Worm (Caenorhabditis elegans) whole organism, L3 larva: ENCODE data around the gene ddx-15.

Source experiments
- ceh-82 ChIP-seq: fragments of 150-350 bp; optimal IDR thresholded peaks from 2 replicates; lab custom pipeline; 2014; ENCODE audit warnings: missing biosample characterization, missing genetic modification characterization
- egl-27 ChIP-seq: sonication (generic microtip); optimal IDR thresholded peaks from 4 replicates; lab custom pipeline; 2017; ENCODE audit warnings: missing biosample characterization, missing genetic modification reagents, missing genetic modification characterization
- elt-1 ChIP-seq: fragments of 150-350 bp; optimal IDR thresholded peaks from 2 replicates; lab custom pipeline; 2014; ENCODE audit warnings: missing biosample characterization, missing genetic modification characterization
- mdl-1 ChIP-seq: fragments of 150-350 bp; optimal IDR thresholded peaks from 2 replicates; lab custom pipeline; 2014; ENCODE audit warnings: missing biosample characterization, missing genetic modification characterization
- nhr-67 ChIP-seq: fragments of 150-350 bp; optimal IDR thresholded peaks from 2 replicates; lab custom pipeline; 2014; ENCODE audit warnings: missing biosample characterization, missing genetic modification characterization
- nhr-77 ChIP-seq: fragments of 150-350 bp; optimal IDR thresholded peaks from 2 replicates; lab custom pipeline; 2014; ENCODE audit warnings: missing biosample characterization, missing genetic modification characterization
- pha-4 ChIP-seq: fragments of 150-350 bp; optimal IDR thresholded peaks from 2 replicates; lab custom pipeline; 2014; ENCODE audit warnings: missing biosample characterization, missing genetic modification reagents, missing genetic modification characterization
- skn-1 ChIP-seq: fragments of 150-350 bp; optimal IDR thresholded peaks from 2 replicates; lab custom pipeline; 2014; ENCODE audit warnings: missing biosample characterization, missing genetic modification characterization
- zag-1 ChIP-seq: fragments of 150-350 bp; optimal IDR thresholded peaks from 2 replicates; lab custom pipeline; 2014; ENCODE audit warnings: missing biosample characterization, missing genetic modification characterization

DNA sequence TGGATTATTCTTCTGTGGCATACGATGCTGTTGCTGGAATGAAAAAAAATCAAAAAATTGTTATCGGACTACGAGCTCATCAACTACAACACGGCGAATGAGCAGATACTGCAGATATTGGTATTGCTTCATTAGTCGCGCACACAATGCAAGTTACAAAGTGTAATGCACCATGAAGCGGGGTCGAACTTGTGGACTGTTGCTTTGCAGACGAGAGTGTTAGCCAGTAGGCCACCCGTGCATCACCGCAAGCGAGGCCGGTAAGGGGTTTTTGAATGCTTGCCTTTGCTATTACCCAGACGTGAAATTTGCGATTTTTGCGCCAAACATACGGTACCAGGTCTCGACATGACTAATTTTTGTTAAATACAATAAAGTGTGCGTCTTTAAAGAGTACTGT lies 10.5 kb upstream of the ddx-15 start:
- TF ChIP-seq ceh-82 (no peak), nhr-67 (tag; lab: Kevin White, UChicago) (no peak), zag-1 (tag; lab: Kevin White, UChicago) (no peak), mdl-1 (tag; lab: Kevin White, UChicago) (no peak), skn-1 (tag; lab: Kevin White, UChicago) (peak; percentile 51), egl-27 (tag; lab: Kevin White, UChicago) (peak; percentile 49), pha-4 (peak; percentile 78), nhr-77 (tag; lab: Kevin White, UChicago) (no peak), elt-1 (tag; lab: Kevin White, UChicago) (no peak)
